Worm (Caenorhabditis elegans) whole organism, mixed stage, embryonic: ENCODE measurements around the gene C17F4.11.

Source experiments
- ces-1 ChIP-seq: fragments of 150-350 bp; optimal IDR thresholded peaks from 2 replicates; lab custom pipeline; 2014; ENCODE audit warnings: missing biosample characterization, missing genetic modification reagents, missing genetic modification characterization
- nhr-237 ChIP-seq: fragments of 150-350 bp; optimal IDR thresholded peaks from 2 replicates; lab custom pipeline; 2014; ENCODE audit warnings: missing biosample characterization, missing genetic modification characterization
- unc-62 ChIP-seq: fragments of 150-350 bp; optimal IDR thresholded peaks from 2 replicates; lab custom pipeline; 2014; ENCODE audit warnings: missing biosample characterization, missing genetic modification reagents, missing genetic modification characterization

DNA sequence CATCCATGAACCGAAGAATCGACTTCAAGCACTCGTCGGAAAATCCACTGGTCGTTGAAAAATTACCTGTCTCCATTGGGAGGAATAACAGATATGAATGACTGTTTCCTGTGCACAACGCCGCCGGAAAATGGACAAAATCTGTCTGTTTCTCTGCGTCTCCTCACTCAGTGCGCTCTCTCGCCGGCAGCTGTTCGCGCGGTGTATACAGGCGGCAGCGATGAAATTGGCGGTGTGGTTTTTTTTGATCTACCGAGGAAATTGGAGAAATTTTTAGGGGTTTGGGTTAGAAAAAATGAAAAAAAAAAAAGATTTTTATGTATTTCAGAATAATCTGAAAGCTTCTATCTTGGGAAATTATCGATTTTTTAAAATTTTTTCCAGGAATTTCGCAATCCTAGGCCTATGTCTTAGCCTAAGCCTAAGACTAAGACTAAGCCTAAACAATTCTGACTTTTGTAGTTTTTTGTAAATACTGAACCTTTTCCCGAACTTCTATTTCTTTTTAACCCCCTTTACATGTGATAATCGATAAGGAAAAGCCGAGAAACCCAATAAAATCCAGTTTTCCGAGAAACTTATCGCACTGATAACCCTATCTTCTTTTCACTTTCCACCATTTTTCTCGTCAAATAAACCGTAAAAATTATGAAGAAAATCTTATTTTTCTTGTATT is 10.9 kb downstream of the C17F4.11 start, which contains the start of the genes fbxc-50 and C17F4.2:
- TF ChIP-seq unc-62 (GFP tag; lab: Kevin White, UChicago) (no peak), ces-1 (GFP tag; lab: Kevin White, UChicago) (no peak), nhr-237 (tag; lab: Kevin White, UChicago) (no peak)
